Fruit fly (Drosophila melanogaster): Measurements from ENCODE around the gene CG7394.

Gene CG7394

DNA sequence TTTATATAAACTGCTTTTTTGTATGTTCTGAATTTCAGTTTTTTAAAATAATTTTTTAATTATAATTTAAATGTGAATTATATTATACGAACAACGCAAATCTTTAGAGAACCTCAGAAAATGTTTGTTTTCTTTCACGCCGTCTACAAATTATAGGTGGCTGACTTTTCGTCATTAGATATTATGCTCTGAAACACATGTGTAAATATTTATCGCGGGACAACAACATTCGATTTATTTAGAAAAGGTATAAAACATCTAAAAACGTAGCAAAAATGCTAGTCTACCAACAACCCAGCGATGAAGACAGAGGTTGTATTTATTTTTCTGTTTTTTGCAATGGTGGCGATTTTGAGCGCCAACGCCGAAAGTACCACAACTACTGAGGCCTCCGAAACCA lies 48.0 kb downstream of the CG7394 start, which contains the start of gene CG42832:
CG42832 (plus strand) TSS at position 301 of the 400 bp plus-strand sequence.
- TF ChIP-seq pdm3 (GFP tag; optimal IDR thresholded peaks at IDR 0.05) (no peak), fkh (GFP tag; optimal IDR thresholded peaks at IDR 0.05) (peak; percentile 5)

Data from whole organism, prepupa.